Fruit fly (Drosophila melanogaster) whole organism, wandering third instar larva: Measurements from ENCODE around the gene kuk.

Experiments
- lola ChIP-seq: fragments of >200 bp; optimal IDR thresholded peaks from 2 replicates; lab custom pipeline; 2017; ENCODE audit warnings: missing biosample characterization, missing genetic modification characterization
- usp ChIP-seq: fragments of >200 bp; optimal IDR thresholded peaks from 2 replicates; lab custom pipeline; 2017; ENCODE audit warnings: missing biosample characterization, missing genetic modification characterization

DNA sequence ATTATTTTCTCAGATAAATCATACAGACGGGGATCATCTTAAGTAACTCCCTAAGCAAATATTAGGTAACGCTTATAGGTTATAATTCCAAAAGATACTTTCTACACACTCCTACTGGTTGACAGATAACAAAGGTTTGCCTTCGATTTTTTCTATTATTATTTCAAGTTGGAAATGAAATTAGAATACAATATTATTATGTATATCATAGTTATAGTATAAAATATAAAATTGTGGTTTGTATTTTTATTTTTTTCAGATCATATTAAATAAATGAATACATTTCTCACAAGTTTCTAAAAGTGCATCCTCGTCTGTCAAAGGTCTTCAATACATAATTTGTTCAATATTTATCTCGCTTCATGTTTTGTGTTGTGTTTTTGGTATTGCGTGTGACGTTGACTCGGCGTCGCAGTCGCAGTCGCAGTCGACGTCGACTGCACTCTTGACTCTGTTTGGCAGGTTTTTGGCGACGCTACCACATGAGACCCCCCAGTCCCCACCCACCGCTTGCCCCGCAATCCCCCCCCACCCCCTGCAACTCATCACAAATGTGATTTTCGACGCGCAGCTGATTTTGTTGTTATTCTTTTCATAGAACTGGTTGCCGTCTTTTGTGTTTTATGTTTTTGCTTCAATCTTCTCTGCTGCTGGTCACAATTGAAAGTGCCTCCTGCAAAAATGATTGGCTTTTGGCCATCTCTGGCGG is 42.9 kb downstream of the kuk start:
- no peak for TF ChIP-seq usp (GFP tag; lab: Kevin White, UChicago)
- TF ChIP-seq lola (GFP tag; lab: Kevin White, UChicago), result no peak
